Worm (Caenorhabditis elegans): ENCODE results near the gene ifc-1.

ifc-1 gene

DNA sequence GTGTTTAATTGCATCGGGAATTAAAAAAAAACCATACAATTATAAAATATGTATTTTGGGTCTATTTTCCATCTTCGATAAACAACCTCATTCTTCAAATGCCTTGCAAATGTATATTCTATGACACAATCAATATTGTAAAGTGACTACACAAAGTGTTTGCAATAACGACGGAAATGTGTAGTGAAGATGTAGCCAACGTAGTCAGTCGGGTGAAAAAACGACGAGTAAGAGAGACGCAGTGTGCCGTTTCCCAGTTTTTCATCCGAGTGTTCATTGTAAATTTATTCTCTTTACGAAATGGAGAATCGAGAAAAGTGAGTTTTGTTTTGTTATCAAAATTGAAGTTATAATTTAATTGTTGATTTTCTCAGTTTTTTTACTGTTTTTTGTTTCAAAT is 10.7 kb downstream of the ifc-1 start, which contains the start of gene F37B4.15:
F37B4.15 (plus strand) TSS at position 301 of the 400 bp plus-strand sequence.
- TF ChIP-seq lin-11 (tag; optimal IDR thresholded peaks at IDR 0.05), result no peak
- no peak for TF ChIP-seq nhr-77 (tag; optimal IDR thresholded peaks at IDR 0.05)
- TF ChIP-seq nhr-21 (tag; optimal IDR thresholded peaks at IDR 0.05), result no peak
- TF ChIP-seq F13H6.1 (tag; optimal IDR thresholded peaks at IDR 0.05), result no peak
- TF ChIP-seq nhr-25 (tag; optimal IDR thresholded peaks at IDR 0.05), result no peak
- TF ChIP-seq sma-9 (GFP tag; optimal IDR thresholded peaks at IDR 0.05), result no peak
- no peak for TF ChIP-seq sma-9 (tag; optimal IDR thresholded peaks at IDR 0.05)
- no peak for TF ChIP-seq alr-1 (tag; optimal IDR thresholded peaks at IDR 0.05)
- no peak for TF ChIP-seq nhr-12 (tag; optimal IDR thresholded peaks at IDR 0.05)
- TF ChIP-seq ztf-1 (GFP tag; conservative IDR thresholded peaks at IDR 0.05), result no peak
- TF ChIP-seq gmeb-1 (tag; optimal IDR thresholded peaks at IDR 0.05), result no peak
- TF ChIP-seq lin-39 (tag; optimal IDR thresholded peaks at IDR 0.05), result no peak
- no peak for TF ChIP-seq crh-2 (tag; optimal IDR thresholded peaks at IDR 0.05)
- no peak for TF ChIP-seq nhr-10 (tag; optimal IDR thresholded peaks at IDR 0.05)
- TF ChIP-seq sma-3 (GFP tag; optimal IDR thresholded peaks at IDR 0.05), result no peak

DNA sequence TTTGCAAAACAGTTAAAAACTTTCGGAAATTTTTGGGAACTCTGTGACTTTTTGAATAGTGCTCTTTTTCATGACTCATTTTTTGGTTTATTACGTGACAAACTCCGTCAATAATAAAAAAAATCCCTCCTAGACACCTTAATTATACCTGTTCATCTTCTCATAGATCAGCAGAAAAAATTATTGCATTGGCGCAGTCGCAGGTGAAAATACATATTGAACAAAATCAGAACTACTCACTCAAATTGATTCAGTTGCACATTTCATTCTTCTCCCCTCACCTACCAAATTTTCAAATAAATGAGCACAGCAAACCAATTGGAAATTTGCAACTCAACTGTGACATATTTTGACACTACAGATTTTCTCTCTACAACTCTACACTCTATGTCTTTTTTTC is 11.8 kb downstream of the ifc-1 start, which contains the start of gene srh-127:
srh-127 (plus strand) TSS at position 301 of the 400 bp plus-strand sequence.
- TF ChIP-seq aly-2 (tag; optimal IDR thresholded peaks at IDR 0.05), result no peak
- TF ChIP-seq nhr-129 (tag; optimal IDR thresholded peaks at IDR 0.05), result no peak
- no peak for TF ChIP-seq peb-1 (tag; optimal IDR thresholded peaks at IDR 0.05)
- TF ChIP-seq nhr-10 (tag; optimal IDR thresholded peaks at IDR 0.05), result no peak
- TF ChIP-seq unc-62 (GFP tag; optimal IDR thresholded peaks at IDR 0.05), result no peak
- no peak for TF ChIP-seq F13H6.1 (tag; optimal IDR thresholded peaks at IDR 0.05)
- no peak for TF ChIP-seq lin-13 (GFP tag; optimal IDR thresholded peaks at IDR 0.05)

DNA sequence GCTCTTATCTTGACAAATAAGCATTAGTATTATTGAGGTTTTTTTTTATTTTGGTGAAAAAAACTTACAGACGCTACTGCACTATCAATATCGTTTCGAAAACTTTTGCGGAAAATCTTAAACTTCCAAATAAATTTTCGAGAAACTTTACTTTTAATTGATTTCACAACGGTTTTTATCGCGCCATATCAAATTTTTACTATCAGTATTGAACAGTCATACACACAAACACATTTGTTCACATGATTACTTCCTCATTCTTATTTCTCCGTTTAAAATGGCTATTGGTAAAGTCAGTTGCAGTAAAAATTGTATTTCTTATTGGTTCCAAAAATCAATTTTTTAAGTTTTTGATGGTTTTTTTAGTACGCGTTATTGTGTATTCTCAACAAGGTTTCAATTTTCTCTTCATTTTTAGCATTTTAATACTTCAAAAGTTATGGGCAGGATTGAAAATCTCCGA is 15.0 kb downstream of the ifc-1 start, which contains the start of gene pals-32:
pals-32 (plus strand) TSS at position 413 of the 463 bp plus-strand sequence.
- TF ChIP-seq nhr-237 (tag; optimal IDR thresholded peaks at IDR 0.05) (no peak), fos-1 (tag; optimal IDR thresholded peaks at IDR 0.05) (peak; percentile 57)

DNA sequence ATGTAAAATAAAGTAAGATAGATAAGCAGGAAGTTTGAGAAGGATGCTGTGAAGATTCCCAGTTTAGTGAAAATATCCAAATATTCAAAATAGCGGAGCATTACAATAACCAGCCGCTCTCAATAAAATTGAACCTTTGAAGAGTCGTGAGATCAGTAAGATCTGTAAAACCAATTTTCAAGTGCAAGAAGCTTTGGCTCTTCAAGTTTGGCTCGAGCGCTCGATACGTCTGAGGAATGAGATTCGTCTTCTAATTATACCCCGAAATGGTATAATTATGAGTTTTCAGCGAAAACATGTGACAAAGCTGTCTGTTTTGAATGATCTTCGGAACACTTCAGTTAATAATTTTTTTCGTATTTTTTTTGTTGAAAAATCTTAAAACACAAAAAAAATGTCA is 18.7 kb downstream of the ifc-1 start, which contains the start of gene str-46:
str-46 (minus strand) TSS at position 101 of the 400 bp plus-strand sequence.
- TF ChIP-seq unc-55 (GFP tag; optimal IDR thresholded peaks at IDR 0.05), result no peak
- no peak for TF ChIP-seq sem-4 (tag; optimal IDR thresholded peaks at IDR 0.05)
- TF ChIP-seq ZK546.5 (tag; optimal IDR thresholded peaks at IDR 0.05), result no peak
- TF ChIP-seq Y55F3AM.14 (GFP tag; optimal IDR thresholded peaks at IDR 0.05), result no peak
- TF ChIP-seq sma-9 (GFP tag; optimal IDR thresholded peaks at IDR 0.05), result no peak
- no peak for TF ChIP-seq sma-9 (tag; optimal IDR thresholded peaks at IDR 0.05)
- no peak for TF ChIP-seq gmeb-1 (tag; optimal IDR thresholded peaks at IDR 0.05)
- no peak for TF ChIP-seq C34F6.9 (tag; optimal IDR thresholded peaks at IDR 0.05)
- no peak for TF ChIP-seq lsy-2 (tag; optimal IDR thresholded peaks at IDR 0.05)
- no peak for TF ChIP-seq lin-13 (GFP tag; optimal IDR thresholded peaks at IDR 0.05)
- TF ChIP-seq nhr-21 (tag; optimal IDR thresholded peaks at IDR 0.05), result no peak
- TF ChIP-seq unc-39 (tag; optimal IDR thresholded peaks at IDR 0.05), result no peak
- no peak for TF ChIP-seq nhr-25 (tag; optimal IDR thresholded peaks at IDR 0.05)
- no peak for TF ChIP-seq nhr-11 (tag; optimal IDR thresholded peaks at IDR 0.05)
- no peak for TF ChIP-seq ceh-82 (tag; optimal IDR thresholded peaks at IDR 0.05)
- no peak for TF ChIP-seq mbf-1 (tag; optimal IDR thresholded peaks at IDR 0.05)
- no peak for TF ChIP-seq ama-1 (optimal IDR thresholded peaks at IDR 0.05)

DNA sequence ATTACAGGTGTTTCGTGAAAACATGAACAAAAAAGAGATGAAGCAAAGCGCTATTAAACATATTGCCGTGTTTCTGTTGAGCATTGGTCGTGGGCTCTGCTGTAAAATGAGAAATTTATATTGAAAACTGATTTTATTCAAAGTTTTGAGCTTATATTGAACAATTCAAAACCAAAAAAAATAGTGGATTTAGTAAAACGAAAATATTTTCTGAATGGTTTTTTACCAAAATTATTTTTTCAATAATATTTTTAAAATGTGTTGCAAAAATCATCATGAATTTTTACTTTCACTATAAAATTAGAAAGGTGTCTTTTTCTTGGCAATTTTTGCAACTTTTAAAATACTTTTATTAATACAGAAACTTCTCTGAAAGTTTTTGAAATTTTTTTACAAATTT is 22.0 kb downstream of the ifc-1 start, which contains the start of gene C31B8.7:
C31B8.7 (minus strand) TSS at position 101 of the 400 bp plus-strand sequence.
- TF ChIP-seq nhr-129 (tag; optimal IDR thresholded peaks at IDR 0.05) (no peak), alr-1 (tag; optimal IDR thresholded peaks at IDR 0.05) (no peak), gmeb-1 (tag; optimal IDR thresholded peaks at IDR 0.05) (no peak), lin-11 (tag; optimal IDR thresholded peaks at IDR 0.05) (no peak), skn-1 (tag; optimal IDR thresholded peaks at IDR 0.05) (no peak), lin-13 (GFP tag; optimal IDR thresholded peaks at IDR 0.05) (no peak), aly-2 (tag; optimal IDR thresholded peaks at IDR 0.05) (no peak), ceh-82 (tag; optimal IDR thresholded peaks at IDR 0.05) (no peak), zag-1 (tag; optimal IDR thresholded peaks at IDR 0.05) (no peak), nhr-21 (tag; optimal IDR thresholded peaks at IDR 0.05) (no peak), nhr-12 (tag; optimal IDR thresholded peaks at IDR 0.05) (no peak), sma-3 (GFP tag; optimal IDR thresholded peaks at IDR 0.05) (no peak), snpc-4 (tag; optimal IDR thresholded peaks at IDR 0.05) (no peak), unc-39 (tag; optimal IDR thresholded peaks at IDR 0.05) (no peak), mdl-1 (tag; optimal IDR thresholded peaks at IDR 0.05) (no peak), peb-1 (tag; optimal IDR thresholded peaks at IDR 0.05) (no peak), C34F6.9 (tag; optimal IDR thresholded peaks at IDR 0.05) (no peak), dmd-4 (tag; optimal IDR thresholded peaks at IDR 0.05) (no peak)
